Worm (Caenorhabditis elegans) whole organism, early embryonic: ENCODE data around the gene C28A5.1.

Source experiments
- B0310.2 ChIP-seq: sonication (generic microtip); optimal IDR thresholded peaks from 2 replicates; lab custom pipeline; 2016; ENCODE audit warnings: mild to moderate bottlenecking, missing genetic modification characterization, missing compliant biosample characterization
- F13C5.2 ChIP-seq: sonication (generic microtip); optimal IDR thresholded peaks from 2 replicates; lab custom pipeline; 2017; ENCODE audit warnings: mild to moderate bottlenecking, missing genetic modification characterization, inconsistent platforms, missing compliant biosample characterization
- aly-1 ChIP-seq: sonication (generic microtip); optimal IDR thresholded peaks from 2 replicates; lab custom pipeline; 2016; ENCODE audit warnings: missing genetic modification characterization, missing compliant biosample characterization
- ama-1 ChIP-seq: fragments of 150-350 bp; optimal IDR thresholded peaks from 2 replicates; lab custom pipeline; 2014
- ceh-13 ChIP-seq: fragments of 200-800 bp; sonication (Bioruptor generic); optimal IDR thresholded peaks from 2 replicates; lab custom pipeline; 2018; ENCODE audit warnings: mild to moderate bottlenecking, missing genetic modification characterization, missing compliant biosample characterization
- ceh-36 ChIP-seq: sonication (generic microtip); optimal IDR thresholded peaks from 2 replicates; lab custom pipeline; 2016; ENCODE audit warnings: missing genetic modification characterization, inconsistent platforms, missing compliant biosample characterization
- ets-7 ChIP-seq: sonication (generic microtip); optimal IDR thresholded peaks from 2 replicates; lab custom pipeline; 2016; ENCODE audit warnings: missing genotype, missing genetic modification characterization, missing compliant biosample characterization
- flt-1 ChIP-seq: fragments of 200-800 bp; sonication (Bioruptor generic); IDR thresholded peaks from 2 replicates; pipeline ENCODE4 v1.3.6; 2022; ENCODE audit warnings: missing genetic modification characterization, missing compliant biosample characterization
- hmbx-1 ChIP-seq: sonication (generic microtip); optimal IDR thresholded peaks from 2 replicates; lab custom pipeline; 2016; ENCODE audit warnings: mild to moderate bottlenecking, missing genetic modification characterization, missing compliant biosample characterization
- hmg-4 ChIP-seq: fragments of 200-800 bp; sonication (Bioruptor generic); optimal IDR thresholded peaks from 2 replicates; lab custom pipeline; 2018; ENCODE audit warnings: mild to moderate bottlenecking, missing genetic modification characterization, missing compliant biosample characterization
- hnd-1 ChIP-seq: sonication (generic microtip); optimal IDR thresholded peaks from 2 replicates; lab custom pipeline; 2016; ENCODE audit warnings: missing genetic modification characterization, missing compliant biosample characterization
- pes-1 ChIP-seq: fragments of 200-800 bp; sonication (Bioruptor generic); IDR thresholded peaks from 2 replicates; pipeline ENCODE4 v1.3.6; 2022; ENCODE audit warnings: missing genetic modification reagents, missing genetic modification characterization, missing compliant biosample characterization
- scrt-1 ChIP-seq: fragments of 200-800 bp; sonication (Bioruptor generic); IDR thresholded peaks from 2 replicates; pipeline ENCODE4 v1.3.6; 2022; ENCODE audit warnings: missing genetic modification characterization, missing compliant biosample characterization
- sea-1 ChIP-seq: fragments of 200-800 bp; sonication (Bioruptor generic); conservative IDR thresholded peaks from 2 replicates; pipeline ENCODE4 v1.3.6; 2022; ENCODE audit warnings: missing genetic modification characterization, missing compliant biosample characterization
- tbx-11 ChIP-seq: fragments of 200-800 bp; sonication (Bioruptor generic); IDR thresholded peaks from 2 replicates; pipeline ENCODE4 v1.3.6; 2022; ENCODE audit warnings: missing genetic modification characterization, missing compliant biosample characterization
- tbx-37 ChIP-seq: fragments of 200-800 bp; sonication (Bioruptor generic); conservative IDR thresholded peaks from 2 replicates; pipeline ENCODE4 v1.3.6; 2022; ENCODE audit warnings: missing genetic modification reagents, missing genetic modification characterization, missing compliant biosample characterization
- tra-4 ChIP-seq: sonication (generic microtip); optimal IDR thresholded peaks from 2 replicates; lab custom pipeline; 2017; ENCODE audit warnings: missing genetic modification characterization, missing compliant biosample characterization

C28A5.1 gene

DNA sequence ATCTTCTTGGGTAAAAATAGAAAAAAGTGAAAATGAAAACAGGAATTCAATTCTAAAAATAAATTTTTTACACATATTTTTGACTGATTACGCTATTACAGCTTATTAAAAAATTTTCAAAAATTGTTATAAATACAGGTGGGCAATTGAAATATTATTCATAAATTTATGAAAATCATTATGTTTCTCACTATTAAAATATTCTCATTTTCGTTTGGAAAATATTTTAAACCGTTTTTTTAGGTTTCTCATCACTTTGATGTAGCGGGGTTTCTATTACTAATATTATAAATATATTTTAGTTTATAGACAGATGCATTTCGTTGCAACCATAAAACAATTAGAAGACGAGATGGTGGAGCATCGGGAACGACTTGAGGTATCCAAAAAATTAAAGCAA lies 37.0 kb downstream of the C28A5.1 start, which contains the start of gene R07E5.5:
R07E5.5 (plus strand) TSS at position 301 of the 400 bp plus-strand sequence.
- TF ChIP-seq hnd-1 (tag; lab: Kevin White, UChicago): no peak
- TF ChIP-seq hmg-4 (GFP tag; lab: Kevin White, UChicago): no peak
- no peak for TF ChIP-seq tbx-37 (GFP tag; lab: Robert Waterston, UW)
- TF ChIP-seq ama-1 (lab: Kevin White, UChicago): no peak

ce11 chrIII:4395857-4396256 lies 38.3 kb downstream of the C28A5.1 start:
- TF ChIP-seq hmbx-1 (tag; lab: Kevin White, UChicago) (no peak), sea-1 (no peak), flt-1 (no peak), F13C5.2 (tag; lab: Kevin White, UChicago) (no peak), tbx-37 (GFP tag; lab: Robert Waterston, UW) (no peak), ama-1 (lab: Kevin White, UChicago) (no peak), aly-1 (tag; lab: Kevin White, UChicago) (no peak), scrt-1 (GFP tag; lab: Robert Waterston, UW) (no peak), ets-7 (no peak), hnd-1 (tag; lab: Kevin White, UChicago) (no peak), tbx-11 (no peak), pes-1 (GFP tag; lab: Robert Waterston, UW) (no peak), hmg-4 (GFP tag; lab: Kevin White, UChicago) (no peak), tra-4 (tag; lab: Kevin White, UChicago) (no peak)

- TF ChIP-seq flt-1: no peak
- TF ChIP-seq ama-1 (lab: Kevin White, UChicago): no peak
- no peak for TF ChIP-seq tbx-11
- TF ChIP-seq scrt-1 (GFP tag; lab: Robert Waterston, UW): no peak
- TF ChIP-seq tbx-37 (GFP tag; lab: Robert Waterston, UW): no peak
- TF ChIP-seq hmbx-1 (tag; lab: Kevin White, UChicago): no peak
- TF ChIP-seq aly-1 (tag; lab: Kevin White, UChicago): no peak
- no peak for TF ChIP-seq ets-7
These were observed 39.6 kb downstream of the C28A5.1 start, which contains the start of gene R07E5.4 for ce11 chrIII:4394496-4394895. TSS of gene R07E5.4 (plus strand) at chrIII:4394796.

ce11 chrIII:4391938-4392337 lies 42.2 kb downstream of the C28A5.1 start:
- TF ChIP-seq tbx-37 (GFP tag; lab: Robert Waterston, UW) (no peak), tbx-11 (no peak), F13C5.2 (tag; lab: Kevin White, UChicago) (no peak), pes-1 (GFP tag; lab: Robert Waterston, UW) (no peak), aly-1 (tag; lab: Kevin White, UChicago) (no peak)

ce11 chrIII:4391319-4391718 lies 42.8 kb downstream of the C28A5.1 start:
- TF ChIP-seq scrt-1 (GFP tag; lab: Robert Waterston, UW): no peak
- TF ChIP-seq ama-1 (lab: Kevin White, UChicago): no peak
- TF ChIP-seq sea-1: no peak
- TF ChIP-seq F13C5.2 (tag; lab: Kevin White, UChicago): no peak
- TF ChIP-seq hmg-4 (GFP tag; lab: Kevin White, UChicago): no peak
- no peak for TF ChIP-seq tbx-11
- no peak for TF ChIP-seq hmbx-1 (tag; lab: Kevin White, UChicago)

ce11 chrIII:4390421-4390820 lies 43.7 kb downstream of the C28A5.1 start:
- no peak for TF ChIP-seq scrt-1 (GFP tag; lab: Robert Waterston, UW)
- no peak for TF ChIP-seq B0310.2 (tag; lab: Kevin White, UChicago)
- TF ChIP-seq hmbx-1 (tag; lab: Kevin White, UChicago): no peak
- no peak for TF ChIP-seq tra-4 (tag; lab: Kevin White, UChicago)
- no peak for TF ChIP-seq ceh-36 (tag; lab: Kevin White, UChicago)
- no peak for TF ChIP-seq sea-1
- TF ChIP-seq F13C5.2 (tag; lab: Kevin White, UChicago): no peak
- TF ChIP-seq ceh-13 (GFP tag; lab: Kevin White, UChicago): no peak
- TF ChIP-seq ama-1 (lab: Kevin White, UChicago): no peak
- TF ChIP-seq flt-1: no peak

- no peak for TF ChIP-seq ceh-13 (GFP tag; lab: Kevin White, UChicago)
- TF ChIP-seq tra-4 (tag; lab: Kevin White, UChicago): no peak
- TF ChIP-seq pes-1 (GFP tag; lab: Robert Waterston, UW): no peak
- no peak for TF ChIP-seq ceh-36 (tag; lab: Kevin White, UChicago)
- TF ChIP-seq flt-1: no peak
- TF ChIP-seq ama-1 (lab: Kevin White, UChicago): no peak
- no peak for TF ChIP-seq hmg-4 (GFP tag; lab: Kevin White, UChicago)
- no peak for TF ChIP-seq aly-1 (tag; lab: Kevin White, UChicago)
These were observed 49.7 kb downstream of the C28A5.1 start, which contains the start of gene pals-28 for ce11 chrIII:4384487-4384886. TSS of gene pals-28 (plus strand) at chrIII:4384787.

- TF ChIP-seq B0310.2 (tag; lab: Kevin White, UChicago): no peak
- TF ChIP-seq ceh-36 (tag; lab: Kevin White, UChicago): no peak
- no peak for TF ChIP-seq tbx-11
- TF ChIP-seq sea-1: no peak
- TF ChIP-seq tbx-37 (GFP tag; lab: Robert Waterston, UW): no peak
- no peak for TF ChIP-seq ceh-13 (GFP tag; lab: Kevin White, UChicago)
- TF ChIP-seq flt-1: no peak
- TF ChIP-seq F13C5.2 (tag; lab: Kevin White, UChicago): no peak
- no peak for TF ChIP-seq hmg-4 (GFP tag; lab: Kevin White, UChicago)
- no peak for TF ChIP-seq tra-4 (tag; lab: Kevin White, UChicago)
- TF ChIP-seq scrt-1 (GFP tag; lab: Robert Waterston, UW): no peak
- no peak for TF ChIP-seq hnd-1 (tag; lab: Kevin White, UChicago)
- TF ChIP-seq ama-1 (lab: Kevin White, UChicago): no peak
These were observed 52.0 kb downstream of the C28A5.1 start for ce11 chrIII:4382118-4382517.
